Fruit fly (Drosophila melanogaster): ENCODE measurements around the gene beta-Spec.
A peak's percentile ranks its signal among the peaks of the same experiment; 100 is the strongest.

Gene beta-Spec

DNA sequence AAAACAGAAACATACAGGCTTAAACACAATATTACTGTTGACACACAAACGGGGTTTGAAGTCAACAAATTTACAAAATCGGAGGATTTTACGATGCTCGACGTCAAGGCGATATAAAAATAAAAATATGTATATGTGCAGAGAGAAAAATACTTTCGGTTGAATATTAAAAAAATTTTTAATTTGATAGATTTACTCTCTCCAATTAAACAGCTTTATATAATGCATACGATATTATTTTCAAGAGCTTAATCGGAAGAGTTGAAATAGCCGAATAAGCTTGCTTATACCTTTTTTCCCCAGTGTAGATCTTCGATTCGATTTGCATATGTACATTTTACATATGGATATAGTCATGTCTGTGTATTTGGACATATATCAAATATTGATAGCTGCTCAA lies 39.5 kb downstream of the beta-Spec start (continued):
- peak; percentile 31 for TF ChIP-seq scrt (GFP tag; optimal IDR thresholded peaks at IDR 0.05)
- TF ChIP-seq mam (GFP tag; optimal IDR thresholded peaks at IDR 0.05): peak; percentile 24
- peak; percentile 0 for TF ChIP-seq tio (GFP tag; optimal IDR thresholded peaks at IDR 0.05)
- no peak for TF ChIP-seq chn (GFP tag; optimal IDR thresholded peaks at IDR 0.05)
- TF ChIP-seq Taf1 (GFP tag; IDR thresholded peaks at IDR 0.05): no peak
- no peak for TF ChIP-seq pfk (GFP tag; optimal IDR thresholded peaks at IDR 0.05)
- TF ChIP-seq sug (tag; optimal IDR thresholded peaks at IDR 0.05): peak; percentile 51
- TF ChIP-seq sisA (GFP tag; IDR thresholded peaks at IDR 0.05): peak; percentile 27; the same call in 1 of the 2 replicates
- TF ChIP-seq CG15514 (GFP tag; optimal IDR thresholded peaks at IDR 0.05): peak; percentile 21
- no peak for TF ChIP-seq CG10654 (GFP tag; optimal IDR thresholded peaks at IDR 0.05)
- TF ChIP-seq CG12219 (GFP tag; optimal IDR thresholded peaks at IDR 0.05): peak; percentile 31
- TF ChIP-seq Ptx1 (GFP tag; IDR thresholded peaks at IDR 0.05): peak; percentile 63
- TF ChIP-seq NK7.1 (GFP tag; optimal IDR thresholded peaks at IDR 0.05): peak; percentile 26
- TF ChIP-seq CG18599 (GFP tag; optimal IDR thresholded peaks at IDR 0.05): peak; percentile 27
- no peak for TF ChIP-seq shn (GFP tag; optimal IDR thresholded peaks at IDR 0.05)
- peak; percentile 33 for TF ChIP-seq CG9437 (GFP tag; optimal IDR thresholded peaks at IDR 0.05)
- TF ChIP-seq CG12104 (GFP tag; optimal IDR thresholded peaks at IDR 0.05): peak; percentile 45
- TF ChIP-seq CG15696 (tag; optimal IDR thresholded peaks at IDR 0.05): no peak
- no peak for TF ChIP-seq inv (GFP tag; IDR thresholded peaks at IDR 0.05; ENCODE audit: partially characterized antibody)
- TF ChIP-seq slou (GFP tag; optimal IDR thresholded peaks at IDR 0.05): no peak
- TF ChIP-seq Blimp-1 (GFP tag; optimal IDR thresholded peaks at IDR 0.05): peak; percentile 16
- peak; percentile 17 for TF ChIP-seq Ssrp (tag; optimal IDR thresholded peaks at IDR 0.05)
- TF ChIP-seq BEAF-32 (GFP tag; optimal IDR thresholded peaks at IDR 0.05): no peak
- peak; percentile 39 for TF ChIP-seq ind (GFP tag; optimal IDR thresholded peaks at IDR 0.05)
- peak; percentile 75 for TF ChIP-seq Ets65A (GFP tag)
- no peak for TF ChIP-seq CG18476 (GFP tag; optimal IDR thresholded peaks at IDR 0.05)
- TF ChIP-seq dimm (GFP tag; IDR thresholded peaks at IDR 0.05): no peak
- TF ChIP-seq lola (GFP tag; optimal IDR thresholded peaks at IDR 0.05): no peak
- 0 out of 3 replicates have a peak, but pooled peaks have one; percentile 40 for TF ChIP-seq CG7357 (GFP tag; IDR thresholded peaks at IDR 0.05)
- peak; percentile 81 for TF ChIP-seq sens (GFP tag)
- peak; percentile 53; the same call in 1 of the 2 replicates for TF ChIP-seq CG7372 (GFP tag; IDR thresholded peaks at IDR 0.05)
- no peak; the same call in 1 of the 2 replicates for TF ChIP-seq chm (GFP tag; IDR thresholded peaks at IDR 0.05)
- TF ChIP-seq CG11247 (GFP tag; IDR thresholded peaks at IDR 0.05): peak; percentile 58; the same call in 1 of the 2 replicates
- TF ChIP-seq Hand (GFP tag; optimal IDR thresholded peaks at IDR 0.05): no peak
- TF ChIP-seq CG4282 (GFP tag; optimal IDR thresholded peaks at IDR 0.05): no peak
- TF ChIP-seq tap (tag; optimal IDR thresholded peaks at IDR 0.05): no peak
- no peak for TF ChIP-seq CG1233 (GFP tag; optimal IDR thresholded peaks at IDR 0.05)
- peak; percentile 64 for TF ChIP-seq CG10147 (GFP tag; optimal IDR thresholded peaks at IDR 0.05)
- no peak for TF ChIP-seq peb (GFP tag; IDR thresholded peaks at IDR 0.05)
- TF ChIP-seq sd (tag; optimal IDR thresholded peaks at IDR 0.05): peak; percentile 8
- peak; percentile 62 for TF ChIP-seq Xrp1 (GFP tag; IDR thresholded peaks at IDR 0.05)
- peak; percentile 23 for TF ChIP-seq gcm (GFP tag; optimal IDR thresholded peaks at IDR 0.05)
- no peak for TF ChIP-seq CG8290 (GFP tag; optimal IDR thresholded peaks at IDR 0.05)
- peak in 1 of 2 experiments; percentile 67 for TF ChIP-seq CG8290 (tag; optimal IDR thresholded peaks at IDR 0.05)
- no peak for TF ChIP-seq Trl (optimal IDR thresholded peaks at IDR 0.05)
- TF ChIP-seq Trl (GFP tag; optimal IDR thresholded peaks at IDR 0.05): no peak
- no peak for TF ChIP-seq MESR4 (GFP tag; optimal IDR thresholded peaks at IDR 0.05)
- no peak for TF ChIP-seq Dip3 (GFP tag; optimal IDR thresholded peaks at IDR 0.05)
- peak; percentile 53 for TF ChIP-seq Nf-YC (tag; optimal IDR thresholded peaks at IDR 0.05)
- TF ChIP-seq pho (GFP tag; optimal IDR thresholded peaks at IDR 0.05): no peak
- no peak for TF ChIP-seq hkb (optimal IDR thresholded peaks at IDR 0.05)
- peak; percentile 74 for TF ChIP-seq hkb (GFP tag; IDR thresholded peaks at IDR 0.05)
